Worm (Caenorhabditis elegans) whole organism, L1 larva: ENCODE results near the gene F13B9.2.

Experiments
- C16A3.4 ChIP-seq: fragments of 150-350 bp; optimal IDR thresholded peaks from 2 replicates; lab custom pipeline; 2014; ENCODE audit warnings: missing biosample characterization, missing genetic modification characterization
- C34B4.2 ChIP-seq: sonication (generic microtip); optimal IDR thresholded peaks from 2 replicates; lab custom pipeline; 2017; ENCODE audit warnings: mild to moderate bottlenecking, missing genetic modification characterization, missing compliant biosample characterization
- aha-1 ChIP-seq: fragments of 150-350 bp; optimal IDR thresholded peaks from 2 replicates; lab custom pipeline; 2014; ENCODE audit warnings: missing biosample characterization, missing genetic modification characterization
- alr-1 ChIP-seq: fragments of 200-800 bp; sonication (Bioruptor generic); optimal IDR thresholded peaks from 2 replicates; lab custom pipeline; 2018; ENCODE audit warnings: borderline replicate concordance, mild to moderate bottlenecking, missing genetic modification characterization, missing compliant biosample characterization
- ama-1 ChIP-seq: fragments of 150-350 bp; optimal IDR thresholded peaks from 2 replicates; lab custom pipeline; 2014
- blmp-1 ChIP-seq: fragments of 150-350 bp; optimal IDR thresholded peaks from 2 replicates; lab custom pipeline; 2014; ENCODE audit warnings: missing biosample characterization, missing genetic modification characterization
- ceh-63 ChIP-seq: fragments of 200-800 bp; sonication (Bioruptor generic); optimal IDR thresholded peaks from 2 replicates; lab custom pipeline; 2018; ENCODE audit warnings: mild to moderate bottlenecking, missing genetic modification characterization, missing compliant biosample characterization
- ceh-8 ChIP-seq: fragments of 200-800 bp; sonication (Bioruptor generic); optimal IDR thresholded peaks from 2 replicates; lab custom pipeline; 2018; ENCODE audit warnings: mild to moderate bottlenecking, missing genetic modification characterization, moderate library complexity, missing compliant biosample characterization
- ceh-90 ChIP-seq: sonication (generic microtip); optimal IDR thresholded peaks from 2 replicates; lab custom pipeline; 2016; ENCODE audit warnings: missing genetic modification characterization, missing compliant biosample characterization
- ces-1 ChIP-seq: fragments of 150-350 bp; optimal IDR thresholded peaks from 2 replicates; lab custom pipeline; 2014; ENCODE audit warnings: missing biosample characterization, missing genetic modification reagents, missing genetic modification characterization
- dpl-1 ChIP-seq, 3 experiments: fragments of 150-350 bp in 2 of 3; sonication (generic microtip) in 1 of 3; optimal IDR thresholded peaks; 2 replicates each; lab custom pipeline; 2014 to 2017; ENCODE audit warnings: missing biosample characterization in 3 of 3, missing genetic modification characterization in 3 of 3, missing genetic modification reagents in 3 of 3
- egl-27 ChIP-seq, 2 experiments: fragments of 150-350 bp in 1 of 2; sonication (generic microtip); optimal IDR thresholded peaks; 3 replicates each; lab custom pipeline; 2017 to 2018; ENCODE audit warnings: missing biosample characterization in 2 of 2, missing genetic modification characterization in 2 of 2, missing genetic modification reagents in 2 of 2
- elt-2 ChIP-seq: sonication (generic microtip); optimal IDR thresholded peaks from 2 replicates; lab custom pipeline; 2016; ENCODE audit warnings: missing genetic modification characterization, mild to moderate bottlenecking, inconsistent platforms, missing compliant biosample characterization, missing genetic modification reagents
- elt-3 ChIP-seq, 6 experiments: fragments of 150-350 bp in 1 of 6; sonication (generic microtip); optimal IDR thresholded peaks; 2 replicates each; lab custom pipeline; 2017 to 2018; ENCODE audit warnings: missing biosample characterization in 6 of 6, missing genetic modification characterization in 6 of 6, inconsistent platforms in 1 of 6
- ets-5 ChIP-seq: fragments of 200-800 bp; sonication (Bioruptor generic); IDR thresholded peaks from 2 replicates; pipeline ENCODE4 v1.3.6; 2022; ENCODE audit warnings: missing genetic modification characterization, missing compliant biosample characterization
- fkh-4 ChIP-seq: sonication (generic microtip); optimal IDR thresholded peaks from 2 replicates; lab custom pipeline; 2016; ENCODE audit warnings: missing compliant biosample characterization, missing genetic modification characterization, borderline replicate concordance
- fkh-8 ChIP-seq: sonication (generic microtip); optimal IDR thresholded peaks from 2 replicates; lab custom pipeline; 2016; ENCODE audit warnings: mild to moderate bottlenecking, missing genetic modification characterization, missing compliant biosample characterization
- fos-1 ChIP-seq: fragments of 150-350 bp; optimal IDR thresholded peaks from 2 replicates; lab custom pipeline; 2014; ENCODE audit warnings: missing biosample characterization, missing genetic modification characterization
- hlh-17 ChIP-seq: fragments of 200-800 bp; sonication (Bioruptor generic); optimal IDR thresholded peaks from 2 replicates; lab custom pipeline; 2018; ENCODE audit warnings: missing genetic modification characterization, mild to moderate bottlenecking, missing compliant biosample characterization, moderate library complexity, borderline replicate concordance
- irx-1 ChIP-seq: sonication (generic microtip); optimal IDR thresholded peaks from 2 replicates; lab custom pipeline; 2016; ENCODE audit warnings: missing genetic modification characterization, missing compliant biosample characterization
- jun-1 ChIP-seq: fragments of 150-350 bp; optimal IDR thresholded peaks from 2 replicates; lab custom pipeline; 2014; ENCODE audit warnings: missing biosample characterization, missing genetic modification reagents, missing genetic modification characterization
- lin-13 ChIP-seq: fragments of 150-350 bp; optimal IDR thresholded peaks from 2 replicates; lab custom pipeline; 2014; ENCODE audit warnings: missing biosample characterization, missing genetic modification reagents, missing genetic modification characterization
- lin-14 ChIP-seq: fragments of 200-800 bp; sonication (Bioruptor generic); optimal IDR thresholded peaks from 2 replicates; lab custom pipeline; 2018; ENCODE audit warnings: mild to moderate bottlenecking, missing genetic modification characterization, moderate library complexity, missing compliant biosample characterization
- lin-35 ChIP-seq, 2 experiments: fragments of 150-350 bp; optimal IDR thresholded peaks; 2 replicates each; lab custom pipeline; 2014; ENCODE audit warnings: missing biosample characterization in 2 of 2, missing genetic modification characterization in 2 of 2, missing genetic modification reagents in 2 of 2
- lin-39 ChIP-seq: fragments of 150-350 bp; optimal IDR thresholded peaks from 2 replicates; lab custom pipeline; 2014; ENCODE audit warnings: missing biosample characterization, missing genetic modification reagents, missing genetic modification characterization
- lsy-2 ChIP-seq, 2 experiments: fragments of 150-350 bp; optimal IDR thresholded peaks; 2 replicates each; lab custom pipeline; 2014; ENCODE audit warnings: missing biosample characterization in 2 of 2, missing genetic modification characterization in 2 of 2
- mef-2 ChIP-seq: fragments of 150-350 bp; optimal IDR thresholded peaks from 2 replicates; lab custom pipeline; 2014; ENCODE audit warnings: missing biosample characterization, missing genetic modification characterization
- mep-1 ChIP-seq: fragments of 150-350 bp; optimal IDR thresholded peaks from 2 replicates; lab custom pipeline; 2014; ENCODE audit warnings: missing biosample characterization, missing genetic modification characterization
- nhr-11 ChIP-seq: fragments of 150-350 bp; optimal IDR thresholded peaks from 2 replicates; lab custom pipeline; 2014; ENCODE audit warnings: missing biosample characterization, missing genetic modification characterization
- nhr-12 ChIP-seq: sonication (generic microtip); optimal IDR thresholded peaks from 2 replicates; lab custom pipeline; 2017; ENCODE audit warnings: missing biosample characterization, missing genetic modification characterization
- nhr-19 ChIP-seq: fragments of 200-800 bp; sonication (Bioruptor generic); conservative IDR thresholded peaks from 2 replicates; pipeline ENCODE4 v1.3.6; 2022; ENCODE audit warnings: missing genetic modification characterization, missing compliant biosample characterization
- nhr-28 ChIP-seq: fragments of 150-350 bp; optimal IDR thresholded peaks from 2 replicates; lab custom pipeline; 2014; ENCODE audit warnings: missing biosample characterization, missing genetic modification characterization
- nhr-71 ChIP-seq: sonication (generic microtip); optimal IDR thresholded peaks from 2 replicates; lab custom pipeline; 2016; ENCODE audit warnings: mild to moderate bottlenecking, missing genetic modification characterization, moderate library complexity, missing compliant biosample characterization
- nhr-77 ChIP-seq: fragments of 150-350 bp; optimal IDR thresholded peaks from 2 replicates; lab custom pipeline; 2014; ENCODE audit warnings: missing biosample characterization, missing genetic modification characterization
- nhr-90 ChIP-seq: sonication (generic microtip); optimal IDR thresholded peaks from 2 replicates; lab custom pipeline; 2016; ENCODE audit warnings: mild to moderate bottlenecking, missing genetic modification characterization, missing compliant biosample characterization; ENCODE audit not compliant: poor library complexity
- rnt-1 ChIP-seq: sonication (generic microtip); optimal IDR thresholded peaks from 2 replicates; lab custom pipeline; 2016; ENCODE audit warnings: mild to moderate bottlenecking, missing genetic modification characterization, moderate library complexity, missing compliant biosample characterization
- skn-1 ChIP-seq: fragments of 150-350 bp; optimal IDR thresholded peaks from 2 replicates; lab custom pipeline; 2014; ENCODE audit warnings: missing biosample characterization, missing genetic modification characterization
- snpc-4 ChIP-seq: fragments of 150-350 bp; optimal IDR thresholded peaks from 2 replicates; lab custom pipeline; 2014; ENCODE audit warnings: missing biosample characterization, missing genetic modification characterization
- snu-23 ChIP-seq: sonication (generic microtip); optimal IDR thresholded peaks from 2 replicates; lab custom pipeline; 2016; ENCODE audit warnings: missing genetic modification characterization, missing compliant biosample characterization
- sox-4 ChIP-seq: sonication (generic microtip); optimal IDR thresholded peaks from 2 replicates; lab custom pipeline; 2016; ENCODE audit warnings: missing genetic modification characterization, missing compliant biosample characterization
- swsn-7 ChIP-seq: sonication (generic microtip); optimal IDR thresholded peaks from 2 replicates; lab custom pipeline; 2016; ENCODE audit warnings: missing genetic modification characterization, missing compliant biosample characterization
- tbx-2 ChIP-seq: sonication (generic microtip); optimal IDR thresholded peaks from 2 replicates; lab custom pipeline; 2016; ENCODE audit warnings: missing genetic modification characterization, missing compliant biosample characterization
- unc-130 ChIP-seq: fragments of 150-350 bp; optimal IDR thresholded peaks from 2 replicates; lab custom pipeline; 2017; ENCODE audit warnings: missing biosample characterization, missing genetic modification characterization, inconsistent platforms
- unc-86 ChIP-seq: sonication (generic microtip); optimal IDR thresholded peaks from 2 replicates; lab custom pipeline; 2016; ENCODE audit warnings: missing genetic modification characterization, missing compliant biosample characterization
- xbp-1 ChIP-seq: sonication (generic microtip); optimal IDR thresholded peaks from 2 replicates; lab custom pipeline; 2016; ENCODE audit warnings: missing genetic modification characterization, missing compliant biosample characterization
- zip-4 ChIP-seq: fragments of 200-800 bp; sonication (Bioruptor generic); optimal IDR thresholded peaks from 2 replicates; lab custom pipeline; 2018; ENCODE audit warnings: mild to moderate bottlenecking, missing genetic modification characterization, moderate library complexity, missing compliant biosample characterization
- ztf-4 ChIP-seq: fragments of 150-350 bp; optimal IDR thresholded peaks from 2 replicates; lab custom pipeline; 2014; ENCODE audit warnings: missing biosample characterization, missing genetic modification characterization

Gene F13B9.2

ce11 chrX:8246126-8246525 is 39.4 kb upstream of the F13B9.2 start, which contains the start of gene kqt-2:
Gene kqt-2, minus strand, starts transcription at chrX:8246369.
- TF ChIP-seq irx-1 (tag; lab: Kevin White, UChicago): no peak
- TF ChIP-seq elt-2 (tag; lab: Kevin White, UChicago): peak; percentile 62

ce11 chrX:8247088-8247487 is 38.4 kb upstream of the F13B9.2 start:
- TF ChIP-seq egl-27 (tag; optimal IDR thresholded peaks at IDR 0.05; lab: Kevin White, UChicago): no peak
- no peak for TF ChIP-seq unc-130 (tag; lab: Kevin White, UChicago)
- TF ChIP-seq tbx-2 (tag; lab: Kevin White, UChicago): no peak
- no peak for TF ChIP-seq ceh-90 (tag; lab: Kevin White, UChicago)
- no peak for TF ChIP-seq swsn-7 (tag; lab: Kevin White, UChicago)
- TF ChIP-seq ama-1: no peak
- no peak for TF ChIP-seq elt-3 (tag; optimal IDR thresholded peaks at IDR 0.05; lab: Kevin White, UChicago)
- TF ChIP-seq unc-86 (tag; lab: Kevin White, UChicago): no peak
- no peak for TF ChIP-seq nhr-77 (tag; lab: Kevin White, UChicago)
- no peak for TF ChIP-seq lin-35 (GFP tag; optimal IDR thresholded peaks at IDR 0.05; lab: Kevin White, UChicago)
- no peak for TF ChIP-seq rnt-1
- TF ChIP-seq mef-2 (tag; lab: Kevin White, UChicago): no peak
- no peak for TF ChIP-seq fos-1
- TF ChIP-seq xbp-1: no peak
- no peak for TF ChIP-seq irx-1 (tag; lab: Kevin White, UChicago)
- TF ChIP-seq fkh-8 (tag; lab: Kevin White, UChicago): no peak
- TF ChIP-seq ets-5 (GFP tag; lab: Robert Waterston, UW): no peak
- no peak for TF ChIP-seq mep-1
- no peak for TF ChIP-seq ztf-4
- TF ChIP-seq, all 84 proteins: peak for 0

ce11 chrX:8252293-8252692 is 33.2 kb upstream of the F13B9.2 start, which contains the start of gene M60.6:
Gene M60.6, minus strand, starts transcription at chrX:8252458.
- TF ChIP-seq fkh-8 (tag; lab: Kevin White, UChicago): peak; percentile 33
- TF ChIP-seq lin-39: no peak
- 0 out of 2 replicates have a peak, but pooled peaks have one; percentile 18 for TF ChIP-seq nhr-19
- peak; percentile 64 for TF ChIP-seq mep-1
- no peak for TF ChIP-seq C34B4.2 (tag; lab: Kevin White, UChicago)
- peak; percentile 49 for TF ChIP-seq swsn-7 (tag; lab: Kevin White, UChicago)
- no peak for TF ChIP-seq zip-4
- TF ChIP-seq snpc-4 (tag; lab: Kevin White, UChicago): no peak
- no peak for TF ChIP-seq hlh-17 (GFP tag; lab: Kevin White, UChicago)
- TF ChIP-seq tbx-2 (tag; lab: Kevin White, UChicago): peak; percentile 15
- peak; percentile 61 for TF ChIP-seq snu-23 (GFP tag; lab: Kevin White, UChicago)
- peak; percentile 7 for TF ChIP-seq skn-1
- TF ChIP-seq nhr-71 (tag; lab: Kevin White, UChicago): peak; percentile 52
- no peak for TF ChIP-seq lin-13 (GFP tag; lab: Kevin White, UChicago)
- no peak for TF ChIP-seq ceh-90 (tag; lab: Kevin White, UChicago)
- TF ChIP-seq fkh-4 (tag; lab: Kevin White, UChicago): no peak
- TF ChIP-seq nhr-77 (tag; lab: Kevin White, UChicago): no peak
- TF ChIP-seq blmp-1 (tag; lab: Kevin White, UChicago): peak; percentile 76
- TF ChIP-seq lin-35 (GFP tag; optimal IDR thresholded peaks at IDR 0.05; lab: Kevin White, UChicago): peak; percentile 4 to 5
- TF ChIP-seq alr-1 (tag; lab: Kevin White, UChicago): no peak
- no peak for TF ChIP-seq unc-130 (tag; lab: Kevin White, UChicago)
- TF ChIP-seq irx-1 (tag; lab: Kevin White, UChicago): no peak
- no peak for TF ChIP-seq unc-86 (tag; lab: Kevin White, UChicago)
- TF ChIP-seq ces-1 (GFP tag; lab: Kevin White, UChicago): no peak
- TF ChIP-seq aha-1 (tag; lab: Kevin White, UChicago): no peak
- no peak for TF ChIP-seq elt-2 (tag; lab: Kevin White, UChicago)
- no peak for TF ChIP-seq nhr-12
- TF ChIP-seq ceh-8: no peak
- peak; percentile 27 for TF ChIP-seq nhr-90 (tag; lab: Kevin White, UChicago)
- no peak for TF ChIP-seq dpl-1 (GFP tag; optimal IDR thresholded peaks at IDR 0.05; lab: Kevin White, UChicago)
- TF ChIP-seq ceh-63 (GFP tag; lab: Kevin White, UChicago): no peak
- peak; percentile 16 for TF ChIP-seq fos-1
- no peak for TF ChIP-seq nhr-11 (tag; lab: Kevin White, UChicago)
- TF ChIP-seq C16A3.4 (tag; lab: Kevin White, UChicago): no peak
- TF ChIP-seq nhr-28: no peak
- TF ChIP-seq rnt-1: peak; percentile 7
- peak; percentile 84 for TF ChIP-seq lin-14 (GFP tag; lab: Kevin White, UChicago)
- peak; percentile 29 for TF ChIP-seq sox-4 (tag; lab: Kevin White, UChicago)
- TF ChIP-seq lsy-2 (tag; optimal IDR thresholded peaks at IDR 0.05; lab: Kevin White, UChicago): peak in 1 of 2 experiments; percentile 42
- TF ChIP-seq jun-1 (tag; lab: Kevin White, UChicago): no peak
